Worm (Caenorhabditis elegans) whole organism, L4/young adult: ENCODE measurements around the gene gop-2.

Source experiments
- W03F9.2 ChIP-seq: fragments of 150-350 bp; optimal IDR thresholded peaks from 2 replicates; lab custom pipeline; 2014; ENCODE audit warnings: missing biosample characterization, missing genetic modification characterization
- him-1 ChIP-seq: sonication (generic microtip); optimal IDR thresholded peaks from 2 replicates; lab custom pipeline; 2016; ENCODE audit warnings: missing genotype, missing genetic modification reagents, missing genetic modification characterization, missing compliant biosample characterization

ce11 chrIII:5287877-5288276 is 29.1 kb downstream of the gop-2 start, which contains the start of gene T15B12.1:
- no peak for TF ChIP-seq W03F9.2 (tag; lab: Kevin White, UChicago)
- no peak for TF ChIP-seq him-1
